Worm (Caenorhabditis elegans) whole organism, L2 larva: ENCODE data around the gene W02B3.7.

Experiments used
- alr-1 ChIP-seq: fragments of 150-350 bp; optimal IDR thresholded peaks from 2 replicates; lab custom pipeline; 2014; ENCODE audit warnings: missing biosample characterization, missing genetic modification characterization
- nhr-10 ChIP-seq: sonication (generic microtip); optimal IDR thresholded peaks from 2 replicates; lab custom pipeline; 2017; ENCODE audit warnings: missing biosample characterization, missing genetic modification characterization
- nhr-11 ChIP-seq: fragments of 150-350 bp; optimal IDR thresholded peaks from 2 replicates; lab custom pipeline; 2014; ENCODE audit warnings: missing biosample characterization, missing genetic modification characterization
- unc-39 ChIP-seq: fragments of 150-350 bp; optimal IDR thresholded peaks from 2 replicates; lab custom pipeline; 2014; ENCODE audit warnings: missing biosample characterization, missing genetic modification characterization

- no peak for TF ChIP-seq alr-1
- TF ChIP-seq unc-39 (tag; lab: Kevin White, UChicago): no peak
- no peak for TF ChIP-seq nhr-10
- TF ChIP-seq nhr-11: no peak
Measured at ce11 chrIII:640198-640803, 51.5 kb downstream of the W02B3.7 start, which contains the start of the genes tag-266 and tag-267.
